Worm (Caenorhabditis elegans) whole organism, L4 larva: Measurements from ENCODE around the gene copb-1.

ENCODE experiments used
- F26F4.8 ChIP-seq: fragments of 200-800 bp; sonication (Bioruptor generic); conservative IDR thresholded peaks from 2 replicates; pipeline ENCODE4 v1.3.6; 2022; ENCODE audit warnings: missing genetic modification characterization, missing compliant biosample characterization
- F37D6.2 ChIP-seq: sonication (generic microtip); optimal IDR thresholded peaks from 2 replicates; lab custom pipeline; 2016; ENCODE audit warnings: mild to moderate bottlenecking, missing genetic modification characterization, missing compliant biosample characterization
- R02D3.7 ChIP-seq: fragments of 150-350 bp; sonication (generic microtip); optimal IDR thresholded peaks from 3 replicates; lab custom pipeline; 2014; ENCODE audit warnings: missing biosample characterization, missing genetic modification characterization
- Y48G9A.11 ChIP-seq: fragments of 200-800 bp; sonication (Bioruptor generic); IDR thresholded peaks from 2 replicates; pipeline ENCODE4 v1.3.6; 2022; ENCODE audit warnings: missing genetic modification reagents, missing genetic modification characterization, missing compliant biosample characterization
- ZK546.5 ChIP-seq, 2 experiments: sonication (generic microtip); optimal IDR thresholded peaks; 2 replicates each; lab custom pipeline; 2017; ENCODE audit warnings: missing biosample characterization in 2 of 2, missing genetic modification characterization in 2 of 2
- aha-1 ChIP-seq: fragments of 150-350 bp; peaks from one replicate; lab custom pipeline; 2014; ENCODE audit warnings: missing biosample characterization, missing genetic modification characterization
- aly-2 ChIP-seq: sonication (generic microtip); optimal IDR thresholded peaks from 2 replicates; lab custom pipeline; 2018; ENCODE audit warnings: missing biosample characterization, missing genetic modification characterization
- ama-1 ChIP-seq: fragments of 150-350 bp; optimal IDR thresholded peaks from 2 replicates; lab custom pipeline; 2014; ENCODE audit warnings: inconsistent platforms, mixed read lengths
- arid-1 ChIP-seq: fragments of 200-800 bp; sonication (Bioruptor generic); conservative IDR thresholded peaks from 2 replicates; pipeline ENCODE4 v1.3.6; 2022; ENCODE audit warnings: missing genetic modification reagents, missing genetic modification characterization, missing compliant biosample characterization
- attf-4 ChIP-seq: sonication (generic microtip); optimal IDR thresholded peaks from 3 replicates; lab custom pipeline; 2017; ENCODE audit warnings: missing biosample characterization, missing genetic modification characterization
- ceh-44 ChIP-seq: fragments of 200-800 bp; sonication (Bioruptor generic); IDR thresholded peaks from 2 replicates; pipeline ENCODE4 v1.3.6; 2022; ENCODE audit warnings: missing genetic modification reagents, missing genetic modification characterization, missing compliant biosample characterization
- ceh-62 ChIP-seq: sonication (generic microtip); optimal IDR thresholded peaks from 2 replicates; lab custom pipeline; 2017; ENCODE audit warnings: missing biosample characterization, missing genetic modification characterization
- ces-1 ChIP-seq: fragments of 150-350 bp; sonication (generic microtip); optimal IDR thresholded peaks from 4 replicates; lab custom pipeline; 2014; ENCODE audit warnings: missing biosample characterization, missing genetic modification reagents, missing genetic modification characterization
- ctbp-1 ChIP-seq: fragments of 200-800 bp; sonication (Bioruptor generic); IDR thresholded peaks from 2 replicates; pipeline ENCODE4 v1.3.6; 2022; ENCODE audit warnings: missing genetic modification reagents, missing genetic modification characterization, missing compliant biosample characterization
- daf-19 ChIP-seq: fragments of 200-800 bp; sonication (Bioruptor generic); conservative IDR thresholded peaks from 2 replicates; pipeline ENCODE4 v1.3.6; 2022; ENCODE audit warnings: missing genetic modification characterization, missing compliant biosample characterization
- dmd-8 ChIP-seq: fragments of 200-800 bp; sonication (Bioruptor generic); IDR thresholded peaks from 2 replicates; pipeline ENCODE4 v1.3.6; 2022; ENCODE audit warnings: missing genetic modification characterization, missing compliant biosample characterization
- dpl-1 ChIP-seq: fragments of 150-350 bp; optimal IDR thresholded peaks from 2 replicates; lab custom pipeline; 2014; ENCODE audit warnings: missing biosample characterization, missing genetic modification reagents, missing genetic modification characterization
- duxl-1 ChIP-seq: sonication (generic microtip); optimal IDR thresholded peaks from 2 replicates; lab custom pipeline; 2016; ENCODE audit warnings: mild to moderate bottlenecking, missing genetic modification characterization, moderate library complexity, missing compliant biosample characterization; ENCODE audit not compliant: poor library complexity
- egl-43 ChIP-seq: fragments of 200-800 bp; sonication (Bioruptor generic); IDR thresholded peaks from 2 replicates; pipeline ENCODE4 v1.3.6; 2022; ENCODE audit warnings: missing genetic modification reagents, missing genetic modification characterization, missing compliant biosample characterization
- hlh-11 ChIP-seq: fragments of 200-800 bp; sonication (Bioruptor generic); optimal IDR thresholded peaks from 2 replicates; lab custom pipeline; 2018; ENCODE audit warnings: mild to moderate bottlenecking, missing genetic modification characterization, missing compliant biosample characterization
- hlh-30 ChIP-seq: sonication (generic microtip); optimal IDR thresholded peaks from 2 replicates; lab custom pipeline; 2017; ENCODE audit warnings: antibody characterized with exemption, mild to moderate bottlenecking, missing genetic modification characterization, missing compliant biosample characterization; ENCODE audit not compliant: insufficient read depth
- lin-15B ChIP-seq: fragments of 150-350 bp; sonication (generic microtip); optimal IDR thresholded peaks from 3 replicates; lab custom pipeline; 2014; ENCODE audit warnings: missing biosample characterization, missing genetic modification characterization
- lin-38 ChIP-seq: fragments of 200-800 bp; sonication (Bioruptor generic); IDR thresholded peaks from 2 replicates; pipeline ENCODE4 v1.3.6; 2022; ENCODE audit warnings: missing genetic modification reagents, missing genetic modification characterization, missing compliant biosample characterization
- mdl-1 ChIP-seq, 2 experiments: fragments of 150-350 bp in 1 of 2; sonication (generic microtip) in 1 of 2; optimal IDR thresholded peaks; 2 replicates each; lab custom pipeline; 2014 to 2017; ENCODE audit warnings: missing biosample characterization in 2 of 2, missing genetic modification characterization in 2 of 2
- mes-2 ChIP-seq: sonication (generic microtip); optimal IDR thresholded peaks from 2 replicates; lab custom pipeline; 2016; ENCODE audit warnings: missing genotype, mild to moderate bottlenecking, missing genetic modification characterization, missing compliant biosample characterization; ENCODE audit not compliant: poor library complexity, severe bottlenecking
- nhr-102 ChIP-seq: sonication (generic microtip); optimal IDR thresholded peaks from 2 replicates; lab custom pipeline; 2016; ENCODE audit warnings: mild to moderate bottlenecking, missing genetic modification characterization, moderate library complexity, missing compliant biosample characterization
- nhr-28 ChIP-seq: fragments of 150-350 bp; optimal IDR thresholded peaks from 2 replicates; lab custom pipeline; 2014; ENCODE audit warnings: missing biosample characterization, missing genetic modification characterization
- nhr-42 ChIP-seq: fragments of 200-800 bp; sonication (Bioruptor generic); IDR thresholded peaks from 2 replicates; pipeline ENCODE4 v1.3.6; 2022; ENCODE audit warnings: missing genetic modification characterization, missing compliant biosample characterization
- nhr-6 ChIP-seq: fragments of 150-350 bp; optimal IDR thresholded peaks from 2 replicates; lab custom pipeline; 2014; ENCODE audit warnings: missing biosample characterization, missing genetic modification characterization
- php-3 ChIP-seq: fragments of 200-800 bp; sonication (Bioruptor generic); IDR thresholded peaks from 2 replicates; pipeline ENCODE4 v1.3.6; 2022; ENCODE audit warnings: missing genetic modification reagents, missing genetic modification characterization, missing compliant biosample characterization
- pqm-1 ChIP-seq: sonication (generic microtip); optimal IDR thresholded peaks from 2 replicates; lab custom pipeline; 2017; ENCODE audit warnings: missing biosample characterization, missing genetic modification characterization
- rbr-2 ChIP-seq: sonication (generic microtip); optimal IDR thresholded peaks from 2 replicates; lab custom pipeline; 2016; ENCODE audit warnings: missing genotype, missing genetic modification characterization, missing compliant biosample characterization
- saeg-2 ChIP-seq: fragments of 200-800 bp; sonication (Bioruptor generic); IDR thresholded peaks from 2 replicates; pipeline ENCODE4 v1.3.6; 2022; ENCODE audit warnings: missing genetic modification reagents, missing genetic modification characterization, missing compliant biosample characterization
- sdz-12 ChIP-seq: fragments of 200-800 bp; sonication (Bioruptor generic); optimal IDR thresholded peaks from 2 replicates; lab custom pipeline; 2018; ENCODE audit warnings: mild to moderate bottlenecking, missing genetic modification characterization, missing compliant biosample characterization
- set-16 ChIP-seq: fragments of 200-800 bp; sonication (Bioruptor generic); IDR thresholded peaks from 2 replicates; pipeline ENCODE4 v1.3.6; 2022; ENCODE audit warnings: missing genetic modification reagents, missing genetic modification characterization, missing compliant biosample characterization
- snpc-4 ChIP-seq: fragments of 150-350 bp; optimal IDR thresholded peaks from 2 replicates; lab custom pipeline; 2014; ENCODE audit warnings: missing biosample characterization, missing genetic modification characterization
- unc-62 ChIP-seq, 3 experiments: fragments of 150-350 bp in 1 of 3; sonication (generic microtip); optimal IDR thresholded peaks in 2 of 3; peaks in 1 of 3; 1 replicate in 1 of 3; 2 replicates in 2 of 3; lab custom pipeline; 2014 to 2017; ENCODE audit warnings: missing biosample characterization in 3 of 3, missing genetic modification characterization in 3 of 3, missing genetic modification reagents in 3 of 3, missing genotype in 1 of 3
- vab-7 ChIP-seq: fragments of 200-800 bp; sonication (Bioruptor generic); IDR thresholded peaks from 2 replicates; pipeline ENCODE4 v1.3.6; 2022; ENCODE audit warnings: missing genetic modification reagents, missing genetic modification characterization, missing compliant biosample characterization
- zag-1 ChIP-seq: fragments of 150-350 bp; optimal IDR thresholded peaks from 2 replicates; lab custom pipeline; 2014; ENCODE audit warnings: missing biosample characterization, missing genetic modification characterization
- zip-11 ChIP-seq: fragments of 200-800 bp; sonication (Bioruptor generic); IDR thresholded peaks from 2 replicates; pipeline ENCODE4 v1.3.6; 2022; ENCODE audit warnings: missing genetic modification characterization, missing compliant biosample characterization
- zip-2 ChIP-seq: fragments of 150-350 bp; optimal IDR thresholded peaks from 2 replicates; lab custom pipeline; 2014; ENCODE audit warnings: missing biosample characterization, missing genetic modification characterization

Gene copb-1

DNA sequence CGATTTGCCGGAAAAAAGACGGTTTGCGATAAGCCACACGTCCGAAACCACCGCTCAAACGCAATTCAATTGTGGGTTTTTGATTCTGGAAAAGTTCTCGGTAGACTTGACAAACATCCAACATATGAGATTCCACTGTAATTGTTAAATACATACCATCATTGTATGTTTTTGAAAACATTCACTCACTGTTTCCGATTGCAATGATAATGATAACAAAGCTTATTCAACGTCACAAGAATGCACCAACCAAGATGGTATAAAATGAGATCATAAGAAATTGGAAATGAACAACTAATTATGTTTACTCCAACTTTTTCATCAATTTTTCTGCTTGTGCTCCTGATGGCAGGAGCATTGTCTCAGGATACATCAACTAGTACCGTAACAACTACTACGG is 27.2 kb downstream of the copb-1 start, which contains the start of gene clec-122:
TSS of gene clec-122 (plus strand) at position 301 of the 400 bp plus-strand sequence.
- TF ChIP-seq arid-1: no peak
- TF ChIP-seq sdz-12: no peak
- no peak for TF ChIP-seq attf-4
- no peak for TF ChIP-seq ceh-62 (tag; lab: Kevin White, UChicago)
- TF ChIP-seq R02D3.7: no peak
- TF ChIP-seq F26F4.8: no peak
- TF ChIP-seq daf-19 (GFP tag; lab: Robert Waterston, UW): no peak
- TF ChIP-seq vab-7 (GFP tag; lab: Robert Waterston, UW): no peak
- TF ChIP-seq dpl-1 (GFP tag; lab: Kevin White, UChicago): no peak
- no peak for TF ChIP-seq hlh-30 (tag; lab: Kevin White, UChicago)
- TF ChIP-seq snpc-4 (tag; lab: Kevin White, UChicago): no peak
- no peak for TF ChIP-seq lin-38 (GFP tag; lab: Robert Waterston, UW)

ce11 chrII:3108101-3108500 is 29.5 kb downstream of the copb-1 start:
- TF ChIP-seq saeg-2 (GFP tag; lab: Robert Waterston, UW): no peak
- no peak for TF ChIP-seq attf-4
- TF ChIP-seq ZK546.5 (tag; optimal IDR thresholded peaks at IDR 0.05; lab: Kevin White, UChicago): no peak
- TF ChIP-seq nhr-28: no peak
- TF ChIP-seq php-3: no peak
- no peak for TF ChIP-seq aly-2 (tag; lab: Kevin White, UChicago)
- peak; percentile 55; the same call in 1 of the 2 replicates for TF ChIP-seq F26F4.8
- TF ChIP-seq R02D3.7: no peak
- TF ChIP-seq egl-43: 0 out of 2 replicates have a peak, but pooled peaks have one; percentile 16
- no peak for TF ChIP-seq mes-2 (tag; lab: Kevin White, UChicago)
- no peak for TF ChIP-seq nhr-102
- peak; percentile 94 for TF ChIP-seq set-16 (GFP tag; lab: Robert Waterston, UW)
- no peak for TF ChIP-seq hlh-11
- no peak for TF ChIP-seq ctbp-1
- no peak for TF ChIP-seq nhr-42 (GFP tag; lab: Robert Waterston, UW)
- no peak for TF ChIP-seq duxl-1 (tag; lab: Kevin White, UChicago)
- TF ChIP-seq ces-1 (GFP tag; lab: Kevin White, UChicago): no peak
- TF ChIP-seq F37D6.2 (tag; lab: Kevin White, UChicago): no peak
- TF ChIP-seq dmd-8 (GFP tag; lab: Robert Waterston, UW): no peak
- TF ChIP-seq ceh-44 (GFP tag; lab: Robert Waterston, UW): no peak
- TF ChIP-seq lin-15B: no peak
- TF ChIP-seq zag-1: no peak
- no peak for TF ChIP-seq nhr-6 (tag; lab: Kevin White, UChicago)
- no peak for TF ChIP-seq vab-7 (GFP tag; lab: Robert Waterston, UW)

ce11 chrII:3109533-3109932 is 30.9 kb downstream of the copb-1 start:
- peak; percentile 70 for TF ChIP-seq set-16 (GFP tag; lab: Robert Waterston, UW)
- no peak for TF ChIP-seq F26F4.8
- TF ChIP-seq aha-1 (tag; lab: Kevin White, UChicago): peak; percentile 80
- no peak for TF ChIP-seq duxl-1 (tag; lab: Kevin White, UChicago)
- no peak for TF ChIP-seq zip-2
- no peak for TF ChIP-seq pqm-1 (tag; lab: Kevin White, UChicago)
- no peak for TF ChIP-seq mdl-1 (tag; optimal IDR thresholded peaks at IDR 0.05; lab: Kevin White, UChicago)
- TF ChIP-seq zip-11 (GFP tag; lab: Robert Waterston, UW): no peak
- TF ChIP-seq, all 104 proteins: peak for 2

ce11 chrII:3110099-3110498 is 31.5 kb downstream of the copb-1 start:
- no peak for TF ChIP-seq nhr-102
- TF ChIP-seq dmd-8 (GFP tag; lab: Robert Waterston, UW): 0 out of 2 replicates have a peak, but pooled peaks have one; percentile 30
- peak in 1 of 2 experiments; percentile 57 for TF ChIP-seq unc-62 (GFP tag; optimal IDR thresholded peaks at IDR 0.05 in 1 of 2; lab: Kevin White, UChicago)
- TF ChIP-seq unc-62 (tag; optimal IDR thresholded peaks at IDR 0.05; lab: Kevin White, UChicago): no peak
- TF ChIP-seq zip-2: no peak
- no peak for TF ChIP-seq rbr-2 (tag; lab: Kevin White, UChicago)
- no peak for TF ChIP-seq ama-1 (lab: Kevin White, UChicago)
- no peak for TF ChIP-seq mdl-1 (tag; optimal IDR thresholded peaks at IDR 0.05; lab: Kevin White, UChicago)
- TF ChIP-seq Y48G9A.11 (GFP tag; lab: Robert Waterston, UW): no peak
- peak; percentile 73 for TF ChIP-seq set-16 (GFP tag; lab: Robert Waterston, UW)
